Worm (Caenorhabditis elegans): ENCODE measurements around the gene sra-33.

- no peak for TF ChIP-seq sea-1 (GFP tag; conservative IDR thresholded peaks at IDR 0.05)
- no peak for TF ChIP-seq scrt-1 (GFP tag; IDR thresholded peaks at IDR 0.05)
- TF ChIP-seq pes-1 (GFP tag; IDR thresholded peaks at IDR 0.05), result no peak
- TF ChIP-seq ama-1 (optimal IDR thresholded peaks at IDR 0.05), result no peak
- TF ChIP-seq ceh-13 (GFP tag; optimal IDR thresholded peaks at IDR 0.05), result no peak
- no peak for TF ChIP-seq ceh-36 (tag; optimal IDR thresholded peaks at IDR 0.05)
- TF ChIP-seq hmbx-1 (tag; optimal IDR thresholded peaks at IDR 0.05), result no peak
- TF ChIP-seq F13C5.2 (tag; optimal IDR thresholded peaks at IDR 0.05), result no peak
- TF ChIP-seq flt-1 (GFP tag; IDR thresholded peaks at IDR 0.05), result no peak
- no peak for TF ChIP-seq tra-4 (tag; optimal IDR thresholded peaks at IDR 0.05)
- no peak for TF ChIP-seq B0310.2 (tag; optimal IDR thresholded peaks at IDR 0.05)
- no peak for TF ChIP-seq tbx-37 (GFP tag; conservative IDR thresholded peaks at IDR 0.05)
- no peak for TF ChIP-seq aly-1 (tag; optimal IDR thresholded peaks at IDR 0.05)
Observed at ce11 chrII:4505097-4505626, 31.9 kb downstream of the sra-33 start, which contains the start of gene camt-1.
